Worm (Caenorhabditis elegans) whole organism, L4 larva: Measurements from ENCODE around the gene F53H1.3.

Experiments used
- F49E8.2 ChIP-seq: sonication (generic microtip); optimal IDR thresholded peaks from 2 replicates; lab custom pipeline; 2016; ENCODE audit warnings: missing compliant biosample characterization, mild to moderate bottlenecking, missing genetic modification characterization, borderline replicate concordance
- Y5F2A.4 ChIP-seq: fragments of 200-800 bp; sonication (Bioruptor generic); optimal IDR thresholded peaks from 2 replicates; lab custom pipeline; 2018; ENCODE audit warnings: mild to moderate bottlenecking, missing genetic modification characterization, missing compliant biosample characterization
- ZK546.5 ChIP-seq, 2 experiments: sonication (generic microtip); optimal IDR thresholded peaks; 2 replicates each; lab custom pipeline; 2017; ENCODE audit warnings: missing biosample characterization in 2 of 2, missing genetic modification characterization in 2 of 2
- aha-1 ChIP-seq: fragments of 150-350 bp; peaks from one replicate; lab custom pipeline; 2014; ENCODE audit warnings: missing biosample characterization, missing genetic modification characterization
- attf-4 ChIP-seq: sonication (generic microtip); optimal IDR thresholded peaks from 3 replicates; lab custom pipeline; 2017; ENCODE audit warnings: missing biosample characterization, missing genetic modification characterization
- ceh-20 ChIP-seq: fragments of 200-800 bp; sonication (Bioruptor generic); IDR thresholded peaks from 2 replicates; pipeline ENCODE4 v1.3.6; 2022; ENCODE audit warnings: missing genetic modification reagents, missing genetic modification characterization, missing compliant biosample characterization
- ceh-28 ChIP-seq: fragments of 150-350 bp; optimal IDR thresholded peaks from 2 replicates; lab custom pipeline; 2014; ENCODE audit warnings: missing biosample characterization, missing genetic modification reagents, missing genetic modification characterization
- ceh-44 ChIP-seq: fragments of 200-800 bp; sonication (Bioruptor generic); IDR thresholded peaks from 2 replicates; pipeline ENCODE4 v1.3.6; 2022; ENCODE audit warnings: missing genetic modification reagents, missing genetic modification characterization, missing compliant biosample characterization
- ceh-62 ChIP-seq: sonication (generic microtip); optimal IDR thresholded peaks from 2 replicates; lab custom pipeline; 2017; ENCODE audit warnings: missing biosample characterization, missing genetic modification characterization
- ceh-82 ChIP-seq: sonication (generic microtip); optimal IDR thresholded peaks from 2 replicates; lab custom pipeline; 2017; ENCODE audit warnings: missing biosample characterization, missing genetic modification characterization
- ces-1 ChIP-seq: fragments of 150-350 bp; sonication (generic microtip); optimal IDR thresholded peaks from 4 replicates; lab custom pipeline; 2014; ENCODE audit warnings: missing biosample characterization, missing genetic modification reagents, missing genetic modification characterization
- cey-2 ChIP-seq: sonication (generic microtip); optimal IDR thresholded peaks from 3 replicates; lab custom pipeline; 2017; ENCODE audit warnings: missing genetic modification characterization, mild to moderate bottlenecking, missing compliant biosample characterization, antibody characterized with exemption, borderline replicate concordance; ENCODE audit not compliant: insufficient read depth
- daf-16 ChIP-seq, 3 experiments: sonication (generic microtip); optimal IDR thresholded peaks; 2 replicates each; lab custom pipeline; 2016 to 2017; ENCODE audit warnings: missing genetic modification characterization in 3 of 3, missing genetic modification reagents in 3 of 3, mild to moderate bottlenecking in 2 of 3, missing compliant biosample characterization in 2 of 3, missing biosample characterization in 1 of 3, moderate library complexity in 1 of 3
- dmd-6 ChIP-seq: fragments of 200-800 bp; sonication (Bioruptor generic); IDR thresholded peaks from 2 replicates; pipeline ENCODE4 v1.3.6; 2022; ENCODE audit warnings: missing genetic modification reagents, missing genetic modification characterization, missing compliant biosample characterization
- dmd-9 ChIP-seq: fragments of 200-800 bp; sonication (Bioruptor generic); IDR thresholded peaks from 2 replicates; pipeline ENCODE4 v1.3.6; 2022; ENCODE audit warnings: missing genetic modification reagents, missing genetic modification characterization, missing compliant biosample characterization
- dpl-1 ChIP-seq: fragments of 150-350 bp; optimal IDR thresholded peaks from 2 replicates; lab custom pipeline; 2014; ENCODE audit warnings: missing biosample characterization, missing genetic modification reagents, missing genetic modification characterization
- egl-27 ChIP-seq: sonication (generic microtip); optimal IDR thresholded peaks from 3 replicates; lab custom pipeline; 2017; ENCODE audit warnings: missing biosample characterization, missing genetic modification reagents, missing genetic modification characterization
- egl-43 ChIP-seq: fragments of 200-800 bp; sonication (Bioruptor generic); IDR thresholded peaks from 2 replicates; pipeline ENCODE4 v1.3.6; 2022; ENCODE audit warnings: missing genetic modification reagents, missing genetic modification characterization, missing compliant biosample characterization
- fkh-10 ChIP-seq: fragments of 150-350 bp; optimal IDR thresholded peaks from 2 replicates; lab custom pipeline; 2014; ENCODE audit warnings: missing biosample characterization, missing genetic modification reagents, missing genetic modification characterization
- hlh-11 ChIP-seq: fragments of 200-800 bp; sonication (Bioruptor generic); optimal IDR thresholded peaks from 2 replicates; lab custom pipeline; 2018; ENCODE audit warnings: mild to moderate bottlenecking, missing genetic modification characterization, missing compliant biosample characterization
- hlh-30 ChIP-seq: sonication (generic microtip); optimal IDR thresholded peaks from 2 replicates; lab custom pipeline; 2017; ENCODE audit warnings: antibody characterized with exemption, mild to moderate bottlenecking, missing genetic modification characterization, missing compliant biosample characterization; ENCODE audit not compliant: insufficient read depth
- hmg-1.1 ChIP-seq: fragments of 200-800 bp; sonication (Bioruptor generic); IDR thresholded peaks from 2 replicates; pipeline ENCODE4 v1.3.6; 2022; ENCODE audit warnings: missing genetic modification reagents, missing genetic modification characterization, missing compliant biosample characterization
- lin-1 ChIP-seq: fragments of 200-800 bp; sonication (Bioruptor generic); IDR thresholded peaks from 2 replicates; pipeline ENCODE4 v1.3.6; 2022; ENCODE audit warnings: missing genetic modification reagents, missing genetic modification characterization, missing compliant biosample characterization
- lin-13 ChIP-seq: fragments of 150-350 bp; optimal IDR thresholded peaks from 2 replicates; lab custom pipeline; 2014; ENCODE audit warnings: missing biosample characterization, missing genetic modification reagents, missing genetic modification characterization
- lin-38 ChIP-seq: fragments of 200-800 bp; sonication (Bioruptor generic); IDR thresholded peaks from 2 replicates; pipeline ENCODE4 v1.3.6; 2022; ENCODE audit warnings: missing genetic modification reagents, missing genetic modification characterization, missing compliant biosample characterization
- lsy-2 ChIP-seq, 2 experiments: fragments of 150-350 bp in 1 of 2; sonication (generic microtip) in 1 of 2; optimal IDR thresholded peaks; 2 replicates each; lab custom pipeline; 2014 to 2017; ENCODE audit warnings: missing biosample characterization in 2 of 2, missing genetic modification characterization in 2 of 2
- mdt-29 ChIP-seq: fragments of 200-800 bp; sonication (Bioruptor generic); IDR thresholded peaks from 2 replicates; pipeline ENCODE4 v1.3.6; 2022; ENCODE audit warnings: missing genetic modification reagents, missing genetic modification characterization, missing compliant biosample characterization
- mes-2 ChIP-seq: sonication (generic microtip); optimal IDR thresholded peaks from 2 replicates; lab custom pipeline; 2016; ENCODE audit warnings: missing genotype, mild to moderate bottlenecking, missing genetic modification characterization, missing compliant biosample characterization; ENCODE audit not compliant: poor library complexity, severe bottlenecking
- nhr-11 ChIP-seq: fragments of 150-350 bp; optimal IDR thresholded peaks from 2 replicates; lab custom pipeline; 2014; ENCODE audit warnings: missing biosample characterization, missing genetic modification characterization
- nhr-28 ChIP-seq: fragments of 150-350 bp; optimal IDR thresholded peaks from 2 replicates; lab custom pipeline; 2014; ENCODE audit warnings: missing biosample characterization, missing genetic modification characterization
- nhr-42 ChIP-seq: fragments of 200-800 bp; sonication (Bioruptor generic); IDR thresholded peaks from 2 replicates; pipeline ENCODE4 v1.3.6; 2022; ENCODE audit warnings: missing genetic modification characterization, missing compliant biosample characterization
- nhr-76 ChIP-seq: fragments of 150-350 bp; optimal IDR thresholded peaks from 2 replicates; lab custom pipeline; 2014; ENCODE audit warnings: missing biosample characterization, missing genetic modification characterization
- pha-4 ChIP-seq, 2 experiments: fragments of 150-350 bp in 1 of 2; fragments of 200-800 bp in 1 of 2; sonication (Bioruptor generic) in 1 of 2; IDR thresholded peaks in 1 of 2; optimal IDR thresholded peaks in 1 of 2; 2 replicates each; pipeline versions ENCODE4 v1.3.6 to Lab custom; 2014 to 2022; ENCODE audit warnings: missing genetic modification characterization in 2 of 2, missing genetic modification reagents in 2 of 2, missing biosample characterization in 1 of 2, missing compliant biosample characterization in 1 of 2
- php-3 ChIP-seq: fragments of 200-800 bp; sonication (Bioruptor generic); IDR thresholded peaks from 2 replicates; pipeline ENCODE4 v1.3.6; 2022; ENCODE audit warnings: missing genetic modification reagents, missing genetic modification characterization, missing compliant biosample characterization
- pqm-1 ChIP-seq: sonication (generic microtip); optimal IDR thresholded peaks from 2 replicates; lab custom pipeline; 2017; ENCODE audit warnings: missing biosample characterization, missing genetic modification characterization
- rbr-2 ChIP-seq: sonication (generic microtip); optimal IDR thresholded peaks from 2 replicates; lab custom pipeline; 2016; ENCODE audit warnings: missing genotype, missing genetic modification characterization, missing compliant biosample characterization
- set-16 ChIP-seq: fragments of 200-800 bp; sonication (Bioruptor generic); IDR thresholded peaks from 2 replicates; pipeline ENCODE4 v1.3.6; 2022; ENCODE audit warnings: missing genetic modification reagents, missing genetic modification characterization, missing compliant biosample characterization
- skn-1 ChIP-seq: fragments of 150-350 bp; optimal IDR thresholded peaks from 2 replicates; lab custom pipeline; 2014; ENCODE audit warnings: missing biosample characterization, missing genetic modification characterization
- unc-39 ChIP-seq: sonication (generic microtip); optimal IDR thresholded peaks from 2 replicates; lab custom pipeline; 2017; ENCODE audit warnings: missing biosample characterization, missing genetic modification characterization
- vab-7 ChIP-seq: fragments of 200-800 bp; sonication (Bioruptor generic); IDR thresholded peaks from 2 replicates; pipeline ENCODE4 v1.3.6; 2022; ENCODE audit warnings: missing genetic modification reagents, missing genetic modification characterization, missing compliant biosample characterization
- ztf-7 ChIP-seq: fragments of 150-350 bp; optimal IDR thresholded peaks from 2 replicates; lab custom pipeline; 2014; ENCODE audit warnings: missing biosample characterization, missing genetic modification characterization

Gene F53H1.3

ce11 chrIV:1380350-1380749, 51.4 kb downstream of the F53H1.3 start:
- no peak for TF ChIP-seq lin-13
- no peak for TF ChIP-seq nhr-28 (tag; lab: Kevin White, UChicago)
- no peak for TF ChIP-seq pqm-1
- no peak for TF ChIP-seq egl-43

- TF ChIP-seq lin-38 (GFP tag; lab: Robert Waterston, UW) (0 out of 2 replicates have a peak, but pooled peaks have one; percentile 21), hmg-1.1 (GFP tag; lab: Robert Waterston, UW) (0 out of 2 replicates have a peak, but pooled peaks have one; percentile 10), mdt-29 (GFP tag; lab: Robert Waterston, UW) (no peak)
Observed at ce11 chrIV:1381596-1382274, 52.8 kb downstream of the F53H1.3 start.

- TF ChIP-seq egl-27 (no peak), ztf-7 (no peak), attf-4 (no peak), nhr-42 (no peak), ceh-20 (GFP tag; lab: Robert Waterston, UW) (no peak), dmd-6 (GFP tag; lab: Robert Waterston, UW) (no peak), lin-1 (GFP tag; lab: Robert Waterston, UW) (no peak), lsy-2 (tag; optimal IDR thresholded peaks at IDR 0.05; lab: Kevin White, UChicago) (no peak)
- TF ChIP-seq, all 104 proteins: peak for 0
Observed at ce11 chrIV:1385500-1385899, 56.5 kb downstream of the F53H1.3 start.

- TF ChIP-seq hlh-11 (tag; lab: Kevin White, UChicago) = peak; percentile 33
- peak; percentile 38; the same call in 1 of the 2 replicates for TF ChIP-seq set-16
- no peak for TF ChIP-seq nhr-76 (tag; lab: Kevin White, UChicago)
- no peak for TF ChIP-seq daf-16 (GFP tag; optimal IDR thresholded peaks at IDR 0.05; lab: Kevin White, UChicago)
- peak; percentile 4 for TF ChIP-seq daf-16 (tag; optimal IDR thresholded peaks at IDR 0.05; lab: Kevin White, UChicago)
- no peak for TF ChIP-seq fkh-10 (GFP tag; lab: Kevin White, UChicago)
- TF ChIP-seq, all 104 proteins: peak for 3
Observed at ce11 chrIV:1385915-1386314, 57.0 kb downstream of the F53H1.3 start, which contains the start of gene nhr-41. Gene nhr-41 (plus strand): TSS chrIV:1386215.

- no peak for TF ChIP-seq ztf-7
- no peak for TF ChIP-seq ces-1
- TF ChIP-seq hlh-30 (tag; lab: Kevin White, UChicago) = peak; percentile 59
- no peak for TF ChIP-seq dmd-9
- TF ChIP-seq skn-1 = no peak
- no peak for TF ChIP-seq ceh-62 (tag; lab: Kevin White, UChicago)
- TF ChIP-seq rbr-2 (tag; lab: Kevin White, UChicago) = peak; percentile 48
- TF ChIP-seq hmg-1.1 (GFP tag; lab: Robert Waterston, UW) = peak; percentile 83
- no peak for TF ChIP-seq dpl-1
- TF ChIP-seq ceh-82 (tag; lab: Kevin White, UChicago) = no peak
- TF ChIP-seq egl-27 = no peak
- TF ChIP-seq nhr-28 (tag; lab: Kevin White, UChicago) = peak; percentile 34
- TF ChIP-seq nhr-76 (tag; lab: Kevin White, UChicago) = no peak
- peak; percentile 45 for TF ChIP-seq hlh-11 (tag; lab: Kevin White, UChicago)
- TF ChIP-seq aha-1 (tag; lab: Kevin White, UChicago) = peak; percentile 5
- peak; percentile 47; the same call in 1 of the 2 replicates for TF ChIP-seq set-16
- peak; percentile 68 for TF ChIP-seq pha-4 (GFP tag; IDR thresholded peaks at IDR 0.05; lab: Robert Waterston, UW)
- no peak for TF ChIP-seq pha-4 (tag; optimal IDR thresholded peaks at IDR 0.05; lab: Kevin White, UChicago)
- 0 out of 2 replicates have a peak, but pooled peaks have one; percentile 26 for TF ChIP-seq ceh-44 (GFP tag; lab: Robert Waterston, UW)
- no peak; the same call in 1 of the 2 replicates for TF ChIP-seq php-3 (GFP tag; lab: Robert Waterston, UW)
- no peak for TF ChIP-seq unc-39 (tag; lab: Kevin White, UChicago)
- peak; percentile 5 for TF ChIP-seq Y5F2A.4
- peak; percentile 56 for TF ChIP-seq mes-2 (tag; lab: Kevin White, UChicago)
- no peak for TF ChIP-seq cey-2 (tag; lab: Kevin White, UChicago)
- peak; percentile 83 for TF ChIP-seq vab-7 (GFP tag; lab: Robert Waterston, UW)
- no peak for TF ChIP-seq ZK546.5 (tag; optimal IDR thresholded peaks at IDR 0.05; lab: Kevin White, UChicago)
- TF ChIP-seq ceh-28 (tag; lab: Kevin White, UChicago) = no peak
- TF ChIP-seq F49E8.2 (tag; lab: Kevin White, UChicago) = no peak
- no peak for TF ChIP-seq nhr-11 (tag; lab: Kevin White, UChicago)
Observed at ce11 chrIV:1388079-1388478, 59.1 kb downstream of the F53H1.3 start.
